Worm (Caenorhabditis elegans): ENCODE measurements around the gene C18D4.6.

ce11 chrV:17539289-17539688, 1.1 kb upstream of the C18D4.6 start:
- TF ChIP-seq med-1 (GFP tag; optimal IDR thresholded peaks at IDR 0.05; ENCODE audit: insufficient read depth) (no peak), cog-1 (tag; optimal IDR thresholded peaks at IDR 0.05) (no peak), ref-1 (GFP tag; conservative IDR thresholded peaks at IDR 0.05) (no peak), ztf-29 (GFP tag; IDR thresholded peaks at IDR 0.05) (no peak), tab-1 (GFP tag; IDR thresholded peaks at IDR 0.05) (no peak), ztf-23 (GFP tag; IDR thresholded peaks at IDR 0.05) (no peak)
